Worm (Caenorhabditis elegans): ENCODE results near the gene pen-2.

DNA sequence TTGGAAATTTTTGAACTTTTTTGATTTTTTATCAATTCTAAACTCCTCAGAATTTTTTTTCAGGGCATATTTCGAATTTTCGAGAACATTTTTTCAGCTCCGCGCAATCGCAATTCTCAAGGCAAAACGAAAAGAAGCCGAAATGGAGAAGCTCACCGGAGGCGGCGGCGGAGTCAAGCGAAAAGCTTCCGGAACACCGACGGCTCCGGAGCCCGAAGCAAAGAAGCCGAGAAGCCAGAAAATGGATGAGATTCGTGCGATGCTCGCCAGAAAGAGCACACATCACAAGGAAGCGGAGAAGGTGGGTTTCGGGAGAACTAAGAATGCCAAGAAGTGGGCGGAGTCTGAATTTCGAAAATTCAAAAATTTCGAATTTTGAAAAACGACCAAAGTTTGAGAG, 19.0 kb upstream of the pen-2 start:
- TF ChIP-seq zag-1 (tag; optimal IDR thresholded peaks at IDR 0.05), result no peak
- TF ChIP-seq egl-27 (tag; optimal IDR thresholded peaks at IDR 0.05), result no peak
- no peak for TF ChIP-seq nhr-12 (tag; optimal IDR thresholded peaks at IDR 0.05)
- TF ChIP-seq nhr-23 (tag; optimal IDR thresholded peaks at IDR 0.05), result no peak
- no peak for TF ChIP-seq fos-1 (tag; optimal IDR thresholded peaks at IDR 0.05)
- TF ChIP-seq ztf-11 (tag; optimal IDR thresholded peaks at IDR 0.05), result no peak
- no peak for TF ChIP-seq lin-39 (tag; optimal IDR thresholded peaks at IDR 0.05)
- no peak for TF ChIP-seq ama-1 (optimal IDR thresholded peaks at IDR 0.05)
- no peak for TF ChIP-seq nhr-11 (tag; optimal IDR thresholded peaks at IDR 0.05)

All from whole organism, L2 larva.